Worm (Caenorhabditis elegans) whole organism, L1 larva: ENCODE data around the gene oac-54.

Experiments used
- efl-1 ChIP-seq, 4 experiments: fragments of 150-350 bp; optimal IDR thresholded peaks in 3 of 4; peaks in 1 of 4; 1 replicate in 1 of 4; 2 replicates in 3 of 4; lab custom pipeline; 2014; ENCODE audit warnings: missing biosample characterization in 2 of 4, missing genetic modification characterization in 2 of 4, missing genetic modification reagents in 2 of 4
- rnt-1 ChIP-seq: sonication (generic microtip); optimal IDR thresholded peaks from 2 replicates; lab custom pipeline; 2016; ENCODE audit warnings: mild to moderate bottlenecking, missing genetic modification characterization, moderate library complexity, missing compliant biosample characterization

The oac-54 gene

ce11 chrII:9197212-9197611, 39.3 kb downstream of the oac-54 start, which contains the start of gene let-23:
let-23 (plus strand) TSS chrII:9197512.
- TF ChIP-seq efl-1 (optimal IDR thresholded peaks at IDR 0.05; lab: Kevin White, UChicago), result no peak
- peak in 1 of 2 experiments; percentile 32 for TF ChIP-seq efl-1 (GFP tag; optimal IDR thresholded peaks at IDR 0.05 in 1 of 2; lab: Kevin White, UChicago)
- TF ChIP-seq rnt-1 (tag; lab: Kevin White, UChicago), result no peak
